Fruit fly (Drosophila melanogaster): Measurements from ENCODE around the gene CG7044.

CG7044 gene

DNA sequence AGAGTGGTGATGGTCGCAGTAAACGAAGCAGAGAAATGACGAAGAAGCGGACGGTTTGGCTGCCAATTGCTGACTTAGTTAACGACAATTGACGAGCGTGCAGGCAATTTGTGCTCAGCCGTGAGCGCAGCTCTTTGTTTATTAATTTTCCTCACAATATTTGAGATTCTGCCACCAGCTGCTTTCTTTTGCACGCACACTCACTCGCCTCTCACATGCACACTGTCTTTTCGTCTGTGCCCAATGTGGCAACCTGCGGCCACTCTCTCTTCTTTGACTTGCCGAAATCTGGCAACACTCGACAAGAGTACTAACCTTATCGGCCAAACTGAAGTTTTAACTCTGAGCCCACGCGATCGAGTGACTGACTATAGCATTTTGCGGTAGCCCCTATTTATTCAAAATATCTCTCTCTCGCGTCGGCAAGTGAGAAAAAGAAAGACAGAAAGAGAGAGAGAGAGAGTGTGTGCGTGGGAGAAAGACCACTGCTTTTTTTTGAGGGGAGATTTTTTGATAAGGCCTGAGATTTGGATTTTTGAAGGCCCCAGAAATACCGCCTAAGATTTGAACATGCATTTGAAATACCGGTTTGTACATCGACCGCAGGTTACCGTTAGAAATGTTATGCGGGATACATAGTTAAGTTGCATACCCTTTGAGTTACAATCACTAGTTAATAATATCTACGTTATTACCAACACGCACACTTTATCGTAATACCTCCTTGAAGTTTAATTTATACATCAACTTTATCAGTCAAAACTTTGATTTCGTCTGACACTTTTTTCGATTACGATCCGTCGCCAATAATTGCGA lies 40.9 kb downstream of the CG7044 start, which contains the start of gene Mvl (continued):
- TF ChIP-seq ase (GFP tag; IDR thresholded peaks at IDR 0.05) = no peak
- peak; percentile 89; the same call in 1 of the 4 replicates for TF ChIP-seq chinmo (GFP tag; IDR thresholded peaks at IDR 0.05; ENCODE audit: partially characterized antibody)
- TF ChIP-seq CG17829 (tag; optimal IDR thresholded peaks at IDR 0.05) = peak; percentile 66
- 0 out of 3 replicates have a peak, but pooled peaks have one; percentile 54 for TF ChIP-seq Opbp (GFP tag; IDR thresholded peaks at IDR 0.05; ENCODE audit: partially characterized antibody)

DNA sequence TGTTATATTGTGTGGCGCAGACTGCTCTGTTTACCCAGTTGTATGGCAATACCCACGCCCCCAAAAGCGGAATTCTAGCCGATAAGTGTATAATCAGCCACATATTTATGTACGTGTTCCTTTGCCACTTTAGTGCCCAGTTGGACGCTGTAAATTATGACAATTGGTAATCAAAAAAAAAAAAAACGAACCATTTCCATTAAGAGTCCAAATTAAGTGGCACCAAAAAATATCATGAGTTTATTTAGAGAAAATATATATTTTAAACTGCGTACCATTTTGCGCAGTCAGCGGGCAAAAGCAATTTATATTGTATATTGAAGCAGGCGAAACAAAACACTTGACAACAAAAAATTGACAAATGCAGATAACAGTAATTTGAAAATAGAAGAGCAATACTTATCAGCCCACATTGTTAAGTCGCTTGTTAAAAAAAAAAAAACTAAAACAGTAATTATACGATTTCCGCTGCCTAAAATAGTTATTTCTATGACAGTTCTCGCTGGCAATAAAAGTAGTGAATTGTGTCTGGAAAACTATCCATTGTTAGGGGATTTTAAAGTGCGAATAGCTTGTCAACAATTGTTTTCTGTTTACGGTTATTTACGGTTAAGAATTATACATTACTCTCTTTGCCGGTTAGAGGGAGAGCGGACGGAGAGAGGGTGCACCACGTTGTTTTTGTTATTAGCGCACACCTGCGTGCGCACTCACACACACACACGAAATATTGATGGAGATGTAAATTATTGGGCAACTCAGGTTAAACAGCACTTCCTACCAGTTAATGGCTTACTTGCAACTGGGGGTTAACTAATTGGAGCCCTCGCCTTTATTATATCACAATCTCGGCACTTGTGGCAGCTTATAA lies 41.8 kb downstream of the CG7044 start:
- TF ChIP-seq CrebB (tag; optimal IDR thresholded peaks at IDR 0.05) = no peak
- peak; percentile 4 for TF ChIP-seq CG2116 (GFP tag; optimal IDR thresholded peaks at IDR 0.05)
- TF ChIP-seq BtbVII (GFP tag; optimal IDR thresholded peaks at IDR 0.05) = peak; percentile 23
- TF ChIP-seq Hey (tag; optimal IDR thresholded peaks at IDR 0.05) = peak; percentile 24
- peak; percentile 72 to 80 for TF ChIP-seq Trl (optimal IDR thresholded peaks at IDR 0.05)
- no peak for TF ChIP-seq Trl (GFP tag; optimal IDR thresholded peaks at IDR 0.05)
- TF ChIP-seq psq (GFP tag; optimal IDR thresholded peaks at IDR 0.05) = no peak
- TF ChIP-seq sug (tag; optimal IDR thresholded peaks at IDR 0.05) = peak; percentile 6
- TF ChIP-seq CG2199 (GFP tag; IDR thresholded peaks at IDR 0.05) = peak; percentile 88; the same call in 2 of the 3 replicates
- peak; percentile 42 for TF ChIP-seq D19A (tag; optimal IDR thresholded peaks at IDR 0.05)
- peak; percentile 61 for TF ChIP-seq sens (GFP tag)
- peak; percentile 73 for TF ChIP-seq exex (tag; optimal IDR thresholded peaks at IDR 0.05)
- TF ChIP-seq CG4360 (GFP tag; IDR thresholded peaks at IDR 0.05) = peak; percentile 74
- TF ChIP-seq lbe (GFP tag; optimal IDR thresholded peaks at IDR 0.05) = peak; percentile 41
- no peak for TF ChIP-seq al (GFP tag; IDR thresholded peaks at IDR 0.05)
- peak in 1 of 2 experiments; percentile 56 for TF ChIP-seq Pdp1 (GFP tag; optimal IDR thresholded peaks at IDR 0.05)
- peak in 1 of 2 experiments; percentile 69 for TF ChIP-seq eve (GFP tag; optimal IDR thresholded peaks at IDR 0.05)
- TF ChIP-seq Max (GFP tag; optimal IDR thresholded peaks at IDR 0.05) = peak; percentile 31
- peak; percentile 1 for TF ChIP-seq CG1233 (GFP tag; optimal IDR thresholded peaks at IDR 0.05)
- no peak for TF ChIP-seq CG4282 (GFP tag; optimal IDR thresholded peaks at IDR 0.05)
- peak; percentile 62 for TF ChIP-seq Elba2 (GFP tag; optimal IDR thresholded peaks at IDR 0.05)
- TF ChIP-seq mld (GFP tag; IDR thresholded peaks at IDR 0.05; ENCODE audit: partially characterized antibody) = no peak
- no peak for TF ChIP-seq Drgx (GFP tag; IDR thresholded peaks at IDR 0.05)

DNA sequence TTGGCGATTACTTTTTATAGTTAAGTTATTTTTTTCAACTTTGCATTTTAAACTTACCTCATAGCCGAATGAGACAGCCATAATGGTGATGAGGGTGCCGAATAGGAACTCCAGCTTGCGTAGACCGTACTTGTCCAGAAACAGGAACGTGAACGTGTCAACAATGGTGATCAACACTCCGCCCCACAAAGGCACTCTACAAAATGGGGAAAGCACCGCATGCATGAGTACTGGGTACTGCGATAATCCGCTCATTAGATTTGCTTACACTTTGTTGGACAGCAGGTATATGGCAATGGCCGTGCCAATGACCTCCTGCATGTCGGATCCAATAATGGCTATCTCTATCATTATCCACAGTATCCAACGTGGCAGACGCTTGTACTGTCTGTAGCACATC lies 44.0 kb downstream of the CG7044 start:
- TF ChIP-seq twi (tag; optimal IDR thresholded peaks at IDR 0.05) (no peak), CG5180 (GFP tag; optimal IDR thresholded peaks at IDR 0.05) (no peak), cad (GFP tag; optimal IDR thresholded peaks at IDR 0.05) (no peak), ATbp (GFP tag; optimal IDR thresholded peaks at IDR 0.05) (no peak), Optix (GFP tag; IDR thresholded peaks at IDR 0.05) (no peak), dan (GFP tag; IDR thresholded peaks at IDR 0.05) (no peak), CG9609 (GFP tag; optimal IDR thresholded peaks at IDR 0.05) (no peak)
